Worm (Caenorhabditis elegans): Measurements from ENCODE around the gene col-43.

The col-43 gene

ce11 chrV:8050811-8051210 lies at the start of gene col-43:
col-43 (minus strand) TSS chrV:8050911.
- no peak for TF ChIP-seq W03F9.2 (tag; optimal IDR thresholded peaks at IDR 0.05)
- no peak for TF ChIP-seq him-1 (tag; optimal IDR thresholded peaks at IDR 0.05)
- no peak for TF ChIP-seq dao-5 (tag; optimal IDR thresholded peaks at IDR 0.05)

- TF ChIP-seq dao-5 (tag; optimal IDR thresholded peaks at IDR 0.05) (no peak), W03F9.2 (tag; optimal IDR thresholded peaks at IDR 0.05) (no peak), him-1 (tag; optimal IDR thresholded peaks at IDR 0.05) (no peak)
Observed at ce11 chrV:8099306-8099705, 48.6 kb upstream of the col-43 start, which contains the start of gene sdz-23. sdz-23 (plus strand) TSS chrV:8099606.

ce11 chrV:8098239-8098638 lies 47.5 kb upstream of the col-43 start, which contains the start of gene str-145:
str-145 (minus strand) TSS chrV:8098339.
- TF ChIP-seq W03F9.2 (tag; optimal IDR thresholded peaks at IDR 0.05) (no peak), him-1 (tag; optimal IDR thresholded peaks at IDR 0.05) (no peak), dao-5 (tag; optimal IDR thresholded peaks at IDR 0.05) (no peak)

- TF ChIP-seq dao-5 (tag; optimal IDR thresholded peaks at IDR 0.05) (no peak), him-1 (tag; optimal IDR thresholded peaks at IDR 0.05) (no peak), W03F9.2 (tag; optimal IDR thresholded peaks at IDR 0.05) (no peak)
Observed at ce11 chrV:8095378-8095777, 44.7 kb upstream of the col-43 start, which contains the start of gene str-146. str-146 (minus strand) TSS chrV:8095478.

ce11 chrV:8092385-8092784 lies 41.7 kb upstream of the col-43 start, which contains the start of gene str-129:
str-129 (minus strand) TSS chrV:8092485.
- no peak for TF ChIP-seq dao-5 (tag; optimal IDR thresholded peaks at IDR 0.05)
- no peak for TF ChIP-seq W03F9.2 (tag; optimal IDR thresholded peaks at IDR 0.05)
- no peak for TF ChIP-seq him-1 (tag; optimal IDR thresholded peaks at IDR 0.05)

- TF ChIP-seq him-1 (tag; optimal IDR thresholded peaks at IDR 0.05): no peak
- no peak for TF ChIP-seq W03F9.2 (tag; optimal IDR thresholded peaks at IDR 0.05)
- no peak for TF ChIP-seq dao-5 (tag; optimal IDR thresholded peaks at IDR 0.05)
Observed at ce11 chrV:8090595-8090994, 39.9 kb upstream of the col-43 start, which contains the start of gene str-130. str-130 (minus strand) TSS chrV:8090695.

- TF ChIP-seq W03F9.2 (tag; optimal IDR thresholded peaks at IDR 0.05) (no peak), dao-5 (tag; optimal IDR thresholded peaks at IDR 0.05) (no peak), him-1 (tag; optimal IDR thresholded peaks at IDR 0.05) (no peak)
Observed at ce11 chrV:8085141-8085540, 34.4 kb upstream of the col-43 start, which contains the start of gene C09H5.7. C09H5.7 (minus strand) TSS chrV:8085241.

ce11 chrV:8081579-8081978 lies 30.9 kb upstream of the col-43 start, which contains the start of gene str-131:
str-131 (minus strand) TSS chrV:8081679.
- TF ChIP-seq dao-5 (tag; optimal IDR thresholded peaks at IDR 0.05) (no peak), him-1 (tag; optimal IDR thresholded peaks at IDR 0.05) (no peak)

ce11 chrV:8079813-8080212 lies 29.1 kb upstream of the col-43 start:
- TF ChIP-seq W03F9.2 (tag; optimal IDR thresholded peaks at IDR 0.05) (no peak), dao-5 (tag; optimal IDR thresholded peaks at IDR 0.05) (no peak), him-1 (tag; optimal IDR thresholded peaks at IDR 0.05) (no peak)

- no peak for TF ChIP-seq dao-5 (tag; optimal IDR thresholded peaks at IDR 0.05)
- TF ChIP-seq W03F9.2 (tag; optimal IDR thresholded peaks at IDR 0.05): no peak
- no peak for TF ChIP-seq him-1 (tag; optimal IDR thresholded peaks at IDR 0.05)
Observed at ce11 chrV:8075712-8076111, 25.0 kb upstream of the col-43 start, which contains the start of gene catp-3. catp-3 (plus strand) TSS chrV:8076012.

ce11 chrV:8073162-8073561 lies 22.5 kb upstream of the col-43 start:
- TF ChIP-seq W03F9.2 (tag; optimal IDR thresholded peaks at IDR 0.05) (no peak), dao-5 (tag; optimal IDR thresholded peaks at IDR 0.05) (no peak), him-1 (tag; optimal IDR thresholded peaks at IDR 0.05) (no peak)

ce11 chrV:8072047-8072446 lies 21.3 kb upstream of the col-43 start, which contains the start of gene str-144:
str-144 (minus strand) TSS chrV:8072147.
- TF ChIP-seq him-1 (tag; optimal IDR thresholded peaks at IDR 0.05) (no peak), W03F9.2 (tag; optimal IDR thresholded peaks at IDR 0.05) (no peak), dao-5 (tag; optimal IDR thresholded peaks at IDR 0.05) (no peak)

- no peak for TF ChIP-seq W03F9.2 (tag; optimal IDR thresholded peaks at IDR 0.05)
- no peak for TF ChIP-seq dao-5 (tag; optimal IDR thresholded peaks at IDR 0.05)
- TF ChIP-seq him-1 (tag; optimal IDR thresholded peaks at IDR 0.05): no peak
Observed at ce11 chrV:8069637-8070036, 18.9 kb upstream of the col-43 start, which contains the start of gene str-143. str-143 (minus strand) TSS chrV:8069737.

- no peak for TF ChIP-seq dao-5 (tag; optimal IDR thresholded peaks at IDR 0.05)
- no peak for TF ChIP-seq W03F9.2 (tag; optimal IDR thresholded peaks at IDR 0.05)
- no peak for TF ChIP-seq him-1 (tag; optimal IDR thresholded peaks at IDR 0.05)
Observed at ce11 chrV:8067800-8068199, 17.1 kb upstream of the col-43 start, which contains the start of gene str-140. str-140 (minus strand) TSS chrV:8067900.

- no peak for TF ChIP-seq W03F9.2 (tag; optimal IDR thresholded peaks at IDR 0.05)
- no peak for TF ChIP-seq dao-5 (tag; optimal IDR thresholded peaks at IDR 0.05)
- TF ChIP-seq him-1 (tag; optimal IDR thresholded peaks at IDR 0.05): no peak
Observed at ce11 chrV:8062074-8062473, 11.4 kb upstream of the col-43 start, which contains the start of gene str-139. str-139 (minus strand) TSS chrV:8062174.
